Worm (Caenorhabditis elegans): ENCODE measurements around the gene F32D8.2.

F32D8.2 gene

ce11 chrV:10883478-10883877, at the start of gene F32D8.2:
Gene F32D8.2, plus strand, starts transcription at chrV:10883778.
- TF ChIP-seq W03F9.2 (tag; optimal IDR thresholded peaks at IDR 0.05) (no peak), him-1 (tag; optimal IDR thresholded peaks at IDR 0.05) (no peak)

ce11 chrV:10834682-10835219, 48.8 kb upstream of the F32D8.2 start:
- TF ChIP-seq him-1 (tag; optimal IDR thresholded peaks at IDR 0.05) (no peak), dao-5 (tag; optimal IDR thresholded peaks at IDR 0.05) (no peak), W03F9.2 (tag; optimal IDR thresholded peaks at IDR 0.05) (no peak)

DNA sequence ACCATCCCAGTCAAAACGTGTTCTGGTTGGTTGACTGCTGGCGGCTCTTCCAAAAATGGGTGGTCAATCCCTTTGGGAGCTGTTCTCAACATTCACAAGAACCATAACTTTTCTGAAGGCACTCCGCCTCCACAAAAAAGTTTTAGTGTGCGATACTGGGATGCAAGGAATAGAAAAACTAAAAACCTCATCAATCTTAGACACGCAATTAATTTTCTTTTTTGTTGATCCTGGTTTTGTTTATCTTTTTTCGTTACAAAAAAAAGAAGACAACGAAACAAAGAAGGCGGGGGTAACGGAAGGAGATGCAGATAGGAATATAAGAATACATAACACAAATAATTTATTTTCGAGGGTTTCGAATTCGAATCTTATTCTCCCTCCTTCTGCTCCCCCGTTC, 45.4 kb upstream of the F32D8.2 start:
- TF ChIP-seq W03F9.2 (tag; optimal IDR thresholded peaks at IDR 0.05) = no peak
- TF ChIP-seq him-1 (tag; optimal IDR thresholded peaks at IDR 0.05) = no peak
- no peak for TF ChIP-seq dao-5 (tag; optimal IDR thresholded peaks at IDR 0.05)

DNA sequence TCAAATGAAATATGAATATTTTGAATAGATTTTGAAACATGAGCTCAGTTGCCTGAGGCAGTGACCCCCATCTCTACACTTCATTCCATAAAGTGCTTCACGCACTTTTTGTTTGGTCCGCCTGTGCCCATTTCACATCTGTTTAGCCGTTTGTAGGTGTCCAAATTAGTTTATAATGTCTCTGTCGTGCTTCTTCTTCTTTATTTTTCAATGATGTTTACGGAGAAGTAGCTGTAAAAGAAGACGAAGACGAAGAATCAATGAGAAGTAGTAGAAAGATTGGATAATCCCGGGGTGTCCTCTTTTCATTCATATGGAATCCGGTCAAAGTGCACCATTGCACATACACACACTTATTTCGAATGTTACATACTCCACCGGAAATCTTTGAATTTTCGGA, 44.2 kb upstream of the F32D8.2 start:
- TF ChIP-seq W03F9.2 (tag; optimal IDR thresholded peaks at IDR 0.05) (no peak), him-1 (tag; optimal IDR thresholded peaks at IDR 0.05) (no peak), dao-5 (tag; optimal IDR thresholded peaks at IDR 0.05) (no peak)

DNA sequence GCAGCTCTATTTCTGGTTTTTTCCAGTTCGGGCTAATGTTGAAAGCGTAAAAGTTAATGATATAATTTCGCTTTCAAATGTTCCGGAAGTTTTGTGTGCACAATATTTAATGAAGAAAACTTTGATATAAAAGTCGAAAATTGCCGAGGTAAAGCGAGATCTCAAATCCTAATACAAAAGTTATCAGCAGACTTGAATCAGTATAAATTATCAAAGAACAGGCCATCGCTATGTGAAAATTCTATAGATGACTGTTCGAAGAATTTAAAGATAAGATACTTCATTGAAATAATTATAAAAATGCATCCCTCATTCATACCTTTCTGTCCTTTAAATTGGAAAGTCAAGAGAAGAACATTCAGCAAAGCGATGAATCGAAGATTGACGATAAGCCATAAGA, 36.7 kb upstream of the F32D8.2 start, which contains the start of gene C29A12.6:
C29A12.6 (plus strand) TSS at position 301 of the 400 bp plus-strand sequence.
- TF ChIP-seq him-1 (tag; optimal IDR thresholded peaks at IDR 0.05) (no peak), W03F9.2 (tag; optimal IDR thresholded peaks at IDR 0.05) (no peak), dao-5 (tag; optimal IDR thresholded peaks at IDR 0.05) (no peak)

ce11 chrV:10854197-10854596, 29.4 kb upstream of the F32D8.2 start:
- TF ChIP-seq W03F9.2 (tag; optimal IDR thresholded peaks at IDR 0.05) (no peak), dao-5 (tag; optimal IDR thresholded peaks at IDR 0.05) (no peak), him-1 (tag; optimal IDR thresholded peaks at IDR 0.05) (no peak)

DNA sequence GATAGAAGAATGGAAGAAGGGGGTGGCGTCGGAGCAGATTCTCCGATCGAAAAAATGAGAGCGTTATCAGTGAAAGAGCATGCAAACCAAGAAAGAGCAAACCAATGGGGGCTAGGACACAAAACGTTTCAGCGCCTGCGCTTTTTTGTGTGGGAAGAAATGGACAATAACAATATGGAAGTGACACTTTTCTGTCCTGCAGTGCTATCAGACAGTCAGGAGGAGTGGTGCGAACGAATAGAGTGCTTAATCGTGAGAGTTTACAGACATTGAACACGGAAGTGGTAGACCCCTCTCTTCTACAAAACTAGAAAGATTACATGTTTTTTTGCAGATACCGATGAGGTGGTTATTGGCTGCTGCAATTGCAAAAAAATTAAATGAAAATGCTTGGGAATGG, 28.2 kb upstream of the F32D8.2 start:
- TF ChIP-seq dao-5 (tag; optimal IDR thresholded peaks at IDR 0.05) (no peak), W03F9.2 (tag; optimal IDR thresholded peaks at IDR 0.05) (no peak), him-1 (tag; optimal IDR thresholded peaks at IDR 0.05) (no peak)

- TF ChIP-seq him-1 (tag; optimal IDR thresholded peaks at IDR 0.05) = no peak
- no peak for TF ChIP-seq W03F9.2 (tag; optimal IDR thresholded peaks at IDR 0.05)
- TF ChIP-seq dao-5 (tag; optimal IDR thresholded peaks at IDR 0.05) = no peak
Observed at ce11 chrV:10856901-10857637, 26.5 kb upstream of the F32D8.2 start.

DNA sequence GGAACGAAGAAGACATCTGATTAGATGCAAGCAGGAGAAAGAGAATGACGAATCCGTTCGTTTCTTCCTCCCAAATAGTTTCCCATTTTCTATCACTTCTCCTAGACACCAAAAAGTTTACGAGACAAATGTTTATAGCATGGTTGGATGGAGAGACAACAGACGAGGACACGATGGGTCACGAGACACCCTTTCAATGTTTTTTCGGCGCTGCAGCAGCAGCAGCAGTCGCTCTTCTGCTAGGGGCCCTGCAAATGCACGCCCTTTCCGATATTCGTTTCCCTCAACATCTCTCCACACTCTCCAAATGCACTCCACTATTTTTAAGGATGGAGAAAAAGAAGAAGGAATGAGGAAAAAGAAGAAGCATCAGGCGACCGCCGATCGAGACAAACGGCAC, 25.2 kb upstream of the F32D8.2 start:
- TF ChIP-seq dao-5 (tag; optimal IDR thresholded peaks at IDR 0.05) = no peak
- peak; percentile 62 for TF ChIP-seq him-1 (tag; optimal IDR thresholded peaks at IDR 0.05)
- peak; percentile 5 for TF ChIP-seq W03F9.2 (tag; optimal IDR thresholded peaks at IDR 0.05)

ce11 chrV:10859048-10859637, 24.4 kb upstream of the F32D8.2 start:
- TF ChIP-seq dao-5 (tag; optimal IDR thresholded peaks at IDR 0.05) (no peak), him-1 (tag; optimal IDR thresholded peaks at IDR 0.05) (no peak), W03F9.2 (tag; optimal IDR thresholded peaks at IDR 0.05) (no peak)

DNA sequence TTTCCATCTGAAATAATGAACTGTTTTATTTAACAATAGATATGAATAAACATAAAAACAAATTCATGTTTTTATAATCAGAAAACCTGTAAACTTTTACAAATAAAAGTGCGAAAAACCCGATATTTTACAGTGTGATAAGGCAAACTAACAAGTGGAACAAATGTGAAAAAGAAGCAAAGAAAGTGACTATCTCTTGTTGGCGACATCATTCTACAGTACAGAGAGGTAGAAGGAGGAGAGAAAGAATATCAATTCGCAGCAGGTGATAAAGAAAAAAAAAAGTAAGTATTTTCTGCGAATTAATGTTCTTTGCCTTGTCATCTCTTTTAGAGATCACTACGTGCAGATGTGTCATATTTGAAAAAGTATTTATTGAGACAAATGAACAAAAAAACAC, 23.8 kb upstream of the F32D8.2 start:
- TF ChIP-seq him-1 (tag; optimal IDR thresholded peaks at IDR 0.05) = no peak
- no peak for TF ChIP-seq W03F9.2 (tag; optimal IDR thresholded peaks at IDR 0.05)
- no peak for TF ChIP-seq dao-5 (tag; optimal IDR thresholded peaks at IDR 0.05)

- TF ChIP-seq him-1 (tag; optimal IDR thresholded peaks at IDR 0.05) (no peak), dao-5 (tag; optimal IDR thresholded peaks at IDR 0.05) (no peak)
Observed at ce11 chrV:10860526-10861037, 23.0 kb upstream of the F32D8.2 start.

ce11 chrV:10861611-10862262, 21.8 kb upstream of the F32D8.2 start:
- TF ChIP-seq W03F9.2 (tag; optimal IDR thresholded peaks at IDR 0.05) (no peak), dao-5 (tag; optimal IDR thresholded peaks at IDR 0.05) (no peak), him-1 (tag; optimal IDR thresholded peaks at IDR 0.05) (no peak)

Data from whole organism, L4/young adult.